Worm (Caenorhabditis elegans): ENCODE data around the gene Y39B6A.69.
A peak's percentile ranks its signal among the peaks of the same experiment; 100 is the strongest.

The Y39B6A.69 gene

ce11 chrV:19129497-19130212, 22.6 kb downstream of the Y39B6A.69 start:
- no peak for TF ChIP-seq mep-1 (tag; optimal IDR thresholded peaks at IDR 0.05)
- no peak for TF ChIP-seq snpc-4 (tag; optimal IDR thresholded peaks at IDR 0.05)
- no peak for TF ChIP-seq mab-5 (tag; optimal IDR thresholded peaks at IDR 0.05)
- no peak for TF ChIP-seq drap-1 (GFP tag; optimal IDR thresholded peaks at IDR 0.05)
- TF ChIP-seq bed-3 (GFP tag; optimal IDR thresholded peaks at IDR 0.05) = no peak

- no peak for TF ChIP-seq elt-3 (tag; optimal IDR thresholded peaks at IDR 0.05)
- TF ChIP-seq lin-32 (GFP tag; optimal IDR thresholded peaks at IDR 0.05) = peak; percentile 15
These were observed 25.0 kb downstream of the Y39B6A.69 start, which contains the start of gene dyf-17 for ce11 chrV:19127225-19127624. dyf-17 (plus strand) TSS chrV:19127525.

ce11 chrV:19125812-19126211, 26.4 kb downstream of the Y39B6A.69 start:
- TF ChIP-seq nhr-237 (tag; optimal IDR thresholded peaks at IDR 0.05) (peak; percentile 13), unc-120 (tag; optimal IDR thresholded peaks at IDR 0.05; ENCODE audit: poor library complexity, severe bottlenecking) (peak; percentile 73), elt-1 (tag; optimal IDR thresholded peaks at IDR 0.05; ENCODE audit: borderline replicate concordance, insufficient read depth) (no peak), sptf-1 (tag; optimal IDR thresholded peaks at IDR 0.05) (peak; percentile 89), flh-1 (GFP tag; optimal IDR thresholded peaks at IDR 0.05) (peak; percentile 52), mep-1 (tag; optimal IDR thresholded peaks at IDR 0.05) (no peak), cnd-1 (tag; optimal IDR thresholded peaks at IDR 0.05) (peak; percentile 90), bed-3 (GFP tag; optimal IDR thresholded peaks at IDR 0.05) (peak; percentile 59), ham-2 (GFP tag; optimal IDR thresholded peaks at IDR 0.05) (peak; percentile 79), ceh-39 (tag; optimal IDR thresholded peaks at IDR 0.05) (no peak), blmp-1 (tag; optimal IDR thresholded peaks at IDR 0.05) (peak; percentile 5), sem-2 (GFP tag; optimal IDR thresholded peaks at IDR 0.05) (peak; percentile 75), tbx-8 (GFP tag; optimal IDR thresholded peaks at IDR 0.05) (peak; percentile 62), ceh-83 (GFP tag; optimal IDR thresholded peaks at IDR 0.05) (peak; percentile 92), lin-32 (GFP tag; optimal IDR thresholded peaks at IDR 0.05) (peak; percentile 69), lsy-2 (tag; optimal IDR thresholded peaks at IDR 0.05) (peak; percentile 19), lin-13 (tag; optimal IDR thresholded peaks at IDR 0.05) (peak; percentile 61), hlh-1 (tag; optimal IDR thresholded peaks at IDR 0.05) (peak; percentile 5), ces-1 (GFP tag; optimal IDR thresholded peaks at IDR 0.05) (peak; percentile 20), drap-1 (GFP tag; optimal IDR thresholded peaks at IDR 0.05) (peak; percentile 98), nhr-28 (tag; optimal IDR thresholded peaks at IDR 0.05) (no peak), mls-2 (tag; optimal IDR thresholded peaks at IDR 0.05) (peak; percentile 92), snpc-4 (tag; optimal IDR thresholded peaks at IDR 0.05) (no peak), M03D4.4 (tag; optimal IDR thresholded peaks at IDR 0.05) (peak; percentile 88), ceh-43 (GFP tag; optimal IDR thresholded peaks at IDR 0.05) (peak; percentile 79), unc-62 (GFP tag; optimal IDR thresholded peaks at IDR 0.05) (peak; percentile 19)

- TF ChIP-seq ztf-11 (tag; optimal IDR thresholded peaks at IDR 0.05) = no peak
- no peak for TF ChIP-seq lsy-2 (tag; optimal IDR thresholded peaks at IDR 0.05)
- TF ChIP-seq ces-1 (GFP tag; optimal IDR thresholded peaks at IDR 0.05) = no peak
- TF ChIP-seq mep-1 (tag; optimal IDR thresholded peaks at IDR 0.05) = no peak
These were observed 27.0 kb downstream of the Y39B6A.69 start for ce11 chrV:19125253-19125652.

ce11 chrV:19124586-19124985, 27.6 kb downstream of the Y39B6A.69 start, which contains the start of gene bed-1:
bed-1 (minus strand) TSS chrV:19124922.
- TF ChIP-seq sem-2 (GFP tag; optimal IDR thresholded peaks at IDR 0.05) (no peak), bed-3 (GFP tag; optimal IDR thresholded peaks at IDR 0.05) (no peak), nhr-237 (tag; optimal IDR thresholded peaks at IDR 0.05) (no peak), snpc-4 (tag; optimal IDR thresholded peaks at IDR 0.05) (no peak), blmp-1 (tag; optimal IDR thresholded peaks at IDR 0.05) (no peak), ceh-39 (tag; optimal IDR thresholded peaks at IDR 0.05) (no peak), pha-4 (tag; optimal IDR thresholded peaks at IDR 0.05) (no peak), mab-5 (tag; optimal IDR thresholded peaks at IDR 0.05) (no peak), ham-2 (GFP tag; optimal IDR thresholded peaks at IDR 0.05) (no peak), ceh-43 (GFP tag; optimal IDR thresholded peaks at IDR 0.05) (no peak)

All from whole organism, mixed stage, embryonic.